Fruit fly (Drosophila melanogaster) whole organism, adult: ENCODE data around the gene inaF-B.

Source experiments
- CG11617 ChIP-seq: fragments of 200-800 bp; sonication (Bioruptor generic); optimal IDR thresholded peaks from 2 replicates; lab custom pipeline; 2017; ENCODE audit warnings: mild to moderate bottlenecking, missing biosample characterization, missing genetic modification reagents, missing genetic modification characterization
- CG12768 ChIP-seq: fragments of 200-800 bp; sonication (Bioruptor generic); optimal IDR thresholded peaks from 2 replicates; lab custom pipeline; 2017; ENCODE audit warnings: missing biosample characterization, missing genetic modification characterization, mild to moderate bottlenecking, moderate library complexity, missing genetic modification reagents
- CG14711 ChIP-seq: fragments of 200-800 bp; sonication (Bioruptor generic); optimal IDR thresholded peaks from 2 replicates; lab custom pipeline; 2018; ENCODE audit warnings: missing biosample characterization, mild to moderate bottlenecking, missing genetic modification characterization, moderate library complexity
- CG1620 ChIP-seq: fragments of 200-800 bp; sonication (Bioruptor generic); optimal IDR thresholded peaks from 2 replicates; lab custom pipeline; 2016; ENCODE audit warnings: missing biosample characterization, missing genetic modification characterization
- CG33017 ChIP-seq: fragments of 200-800 bp; sonication (Bioruptor generic); optimal IDR thresholded peaks from 2 replicates; lab custom pipeline; 2018; ENCODE audit warnings: missing biosample characterization, mild to moderate bottlenecking, missing genetic modification characterization, moderate library complexity
- CG5204 ChIP-seq: fragments of 200-800 bp; sonication (Bioruptor generic); optimal IDR thresholded peaks from 2 replicates; lab custom pipeline; 2016; ENCODE audit warnings: missing biosample characterization, missing genetic modification characterization
- CG7045 ChIP-seq: fragments of 200-800 bp; sonication (Bioruptor generic); optimal IDR thresholded peaks from 2 replicates; lab custom pipeline; 2017; ENCODE audit warnings: missing biosample characterization, mild to moderate bottlenecking, missing genetic modification characterization
- CG7101 ChIP-seq: fragments of 200-800 bp; sonication (Bioruptor generic); optimal IDR thresholded peaks from 2 replicates; lab custom pipeline; 2018; ENCODE audit warnings: missing biosample characterization, mild to moderate bottlenecking, missing genetic modification characterization, moderate library complexity
- Clk ChIP-seq: fragments of 200-800 bp; sonication (Bioruptor generic); optimal IDR thresholded peaks from 2 replicates; lab custom pipeline; 2017; ENCODE audit warnings: missing biosample characterization, missing genetic modification characterization
- Crg-1 ChIP-seq: fragments of 200-800 bp; sonication (Bioruptor generic); optimal IDR thresholded peaks from 2 replicates; lab custom pipeline; 2016; ENCODE audit warnings: missing biosample characterization, missing genetic modification characterization
- Hr96 ChIP-seq: fragments of 200-800 bp; sonication (Bioruptor generic); optimal IDR thresholded peaks from 2 replicates; lab custom pipeline; 2016; ENCODE audit warnings: missing biosample characterization, missing genetic modification characterization
- Mnt ChIP-seq: fragments of 200-800 bp; sonication (Bioruptor generic); optimal IDR thresholded peaks from 2 replicates; lab custom pipeline; 2016; ENCODE audit warnings: missing biosample characterization, mild to moderate bottlenecking, missing genetic modification characterization
- bab1 ChIP-seq: fragments of 200-800 bp; sonication (Bioruptor generic); optimal IDR thresholded peaks from 3 replicates; lab custom pipeline; 2019; ENCODE audit warnings: missing biosample characterization, mild to moderate bottlenecking, missing genetic modification characterization, moderate library complexity
- cic ChIP-seq: fragments of 200-800 bp; sonication (Bioruptor generic); optimal IDR thresholded peaks from 2 replicates; lab custom pipeline; 2017; ENCODE audit warnings: missing biosample characterization, mild to moderate bottlenecking, missing genetic modification characterization, moderate library complexity
- cnc ChIP-seq, 2 experiments: fragments of >200 bp; optimal IDR thresholded peaks; 2 replicates each; lab custom pipeline; 2017
- kay ChIP-seq: fragments of 200-800 bp; sonication (Bioruptor generic); peaks from one replicate; lab custom pipeline; 2016; ENCODE audit warnings: missing biosample characterization, missing genetic modification characterization, borderline replicate concordance
- ovo ChIP-seq: fragments of 200-800 bp; sonication (Bioruptor generic); optimal IDR thresholded peaks from 2 replicates; lab custom pipeline; 2016; ENCODE audit warnings: missing biosample characterization, missing genetic modification characterization
- pad ChIP-seq: fragments of 200-800 bp; sonication (Bioruptor generic); optimal IDR thresholded peaks from 3 replicates; lab custom pipeline; 2017; ENCODE audit warnings: missing biosample characterization, missing genetic modification characterization, mild to moderate bottlenecking, moderate library complexity, missing genetic modification reagents
- tj ChIP-seq: fragments of 200-800 bp; sonication (Bioruptor generic); optimal IDR thresholded peaks from 3 replicates; lab custom pipeline; 2017; ENCODE audit warnings: missing biosample characterization, mild to moderate bottlenecking, missing genetic modification characterization, moderate library complexity
- toe ChIP-seq: fragments of 200-800 bp; sonication (Bioruptor generic); optimal IDR thresholded peaks from 2 replicates; lab custom pipeline; 2016; ENCODE audit warnings: missing biosample characterization, missing genetic modification characterization

Gene inaF-B

DNA sequence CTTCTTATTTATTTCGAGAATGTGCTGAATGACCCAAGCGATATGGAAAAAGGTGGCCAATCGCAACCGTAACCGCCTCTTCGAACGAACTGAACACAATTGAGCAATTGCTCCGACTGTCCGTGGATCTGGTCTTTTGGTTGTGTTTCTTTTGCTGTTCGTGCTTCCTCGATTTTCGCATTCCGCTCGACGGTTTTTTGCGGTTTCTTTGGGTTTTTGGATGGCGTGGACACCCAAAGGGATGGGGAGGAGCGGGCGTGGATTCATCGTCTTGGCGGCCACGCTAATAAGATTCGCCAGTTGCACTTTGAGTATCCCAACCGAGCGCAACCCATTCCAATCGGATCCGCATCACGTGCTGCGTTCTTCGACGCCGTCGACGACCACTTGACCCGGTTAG lies at the start of gene inaF-B:
Gene inaF-B, minus strand, starts transcription at position 101 of the 400 bp plus-strand sequence.
- TF ChIP-seq CG14711 (tag; lab: Kevin White, UChicago), result no peak
- TF ChIP-seq Clk (GFP tag; lab: Kevin White, UChicago), result no peak

DNA sequence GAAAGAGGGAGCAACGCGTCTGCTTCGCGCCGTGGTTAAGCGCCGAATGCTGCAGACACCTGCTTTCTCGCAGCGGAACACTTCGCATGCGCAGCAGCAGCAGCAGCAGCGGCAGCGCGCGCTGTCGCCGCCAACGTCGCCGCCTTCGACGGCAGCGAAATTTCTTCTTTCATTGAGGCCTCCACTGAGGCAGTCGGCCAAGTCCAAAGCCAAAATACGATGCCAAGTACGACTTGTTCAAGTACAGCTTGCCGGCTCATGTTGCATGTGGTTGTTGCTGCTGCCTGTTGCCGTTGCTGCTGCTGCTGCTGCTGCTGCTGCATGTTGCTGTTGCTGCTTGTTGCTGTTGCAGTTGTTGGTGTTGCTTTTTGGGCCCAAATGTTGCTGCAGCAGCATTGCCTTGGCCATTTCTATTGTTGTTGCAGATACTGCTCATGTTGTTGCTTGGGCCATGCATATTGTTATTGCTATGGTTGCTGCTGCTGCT lies 46.2 kb upstream of the inaF-B start, which contains the start of gene dy:
Gene dy, minus strand, starts transcription at position 51 of the 487 bp plus-strand sequence.
- no peak for TF ChIP-seq ovo (GFP tag; lab: Kevin White, UChicago)
- no peak for TF ChIP-seq CG5204 (GFP tag; lab: Kevin White, UChicago)
- no peak for TF ChIP-seq Crg-1 (GFP tag; lab: Kevin White, UChicago)
- no peak for TF ChIP-seq Hr96 (GFP tag; lab: Kevin White, UChicago)
- no peak for TF ChIP-seq CG33017 (tag; lab: Kevin White, UChicago)
- no peak for TF ChIP-seq CG7045 (GFP tag; lab: Kevin White, UChicago)
- no peak for TF ChIP-seq cic (GFP tag; lab: Kevin White, UChicago)
- TF ChIP-seq pad (GFP tag; lab: Kevin White, UChicago), result no peak
- no peak for TF ChIP-seq CG12768 (GFP tag; lab: Kevin White, UChicago)
- TF ChIP-seq cnc (optimal IDR thresholded peaks at IDR 0.05; lab: Kevin White, UChicago), result no peak

DNA sequence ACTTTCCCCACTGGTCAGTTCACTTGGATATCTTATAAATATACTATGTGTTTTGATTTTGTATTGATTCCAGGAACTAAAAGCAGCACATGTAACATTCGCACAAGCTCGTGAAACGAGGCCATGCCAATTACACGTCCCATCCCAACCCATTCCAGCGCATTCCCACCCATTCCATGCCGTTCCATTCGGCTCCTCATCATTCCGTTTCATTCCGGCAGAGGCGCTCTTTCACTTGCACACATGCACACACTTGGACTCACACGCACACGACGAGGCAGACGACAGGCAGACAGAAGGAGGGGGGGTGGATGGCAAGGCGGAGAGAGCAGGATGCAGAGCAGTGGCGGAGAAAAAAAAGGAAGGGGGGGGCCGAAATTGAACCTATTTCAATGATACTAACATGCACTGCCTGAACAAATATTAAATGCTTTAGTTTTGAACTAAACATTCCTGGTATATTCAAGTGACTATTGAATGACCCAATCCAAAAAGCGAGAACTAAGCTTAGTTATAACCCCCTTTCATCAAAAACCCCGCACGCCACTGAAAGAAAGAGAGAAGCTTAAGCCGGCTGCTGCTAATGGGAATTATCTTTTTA lies 43.5 kb upstream of the inaF-B start:
- peak; percentile 24 for TF ChIP-seq Hr96 (GFP tag; lab: Kevin White, UChicago)
- TF ChIP-seq cnc (optimal IDR thresholded peaks at IDR 0.05; lab: Kevin White, UChicago), result no peak
- peak; percentile 28 for TF ChIP-seq CG7045 (GFP tag; lab: Kevin White, UChicago)
- no peak for TF ChIP-seq CG14711 (tag; lab: Kevin White, UChicago)
- TF ChIP-seq Clk (GFP tag; lab: Kevin White, UChicago), result no peak
- peak; percentile 6 for TF ChIP-seq CG7101 (tag; lab: Kevin White, UChicago)
- no peak for TF ChIP-seq toe (GFP tag; lab: Kevin White, UChicago)
- no peak for TF ChIP-seq Crg-1 (GFP tag; lab: Kevin White, UChicago)
- TF ChIP-seq Mnt, result no peak
- TF ChIP-seq CG11617 (GFP tag; lab: Kevin White, UChicago), result no peak
- no peak for TF ChIP-seq CG5204 (GFP tag; lab: Kevin White, UChicago)
- TF ChIP-seq CG1620, result no peak
- no peak for TF ChIP-seq kay (GFP tag; lab: Kevin White, UChicago)
- TF ChIP-seq bab1 (GFP tag; lab: Kevin White, UChicago), result no peak
- TF ChIP-seq cic (GFP tag; lab: Kevin White, UChicago), result no peak

DNA sequence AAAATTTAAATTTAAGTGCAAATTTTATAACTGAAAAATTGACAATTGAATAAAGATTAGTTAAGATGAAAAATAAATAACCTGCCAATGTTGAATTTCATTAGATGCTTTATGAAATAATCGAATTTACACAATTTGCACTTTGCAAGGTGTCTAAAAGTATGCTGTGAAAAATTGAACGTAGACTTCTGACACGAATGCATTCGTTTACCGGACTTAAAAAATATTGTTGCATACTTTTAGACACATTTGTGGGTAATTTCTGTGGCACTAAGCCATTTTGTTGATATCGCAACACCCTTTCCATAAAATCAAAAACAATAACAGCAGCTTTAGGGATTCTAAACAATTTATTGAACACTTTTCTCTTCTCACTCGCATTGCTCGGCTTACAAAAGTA lies 36.9 kb upstream of the inaF-B start:
- TF ChIP-seq Mnt, result no peak
- no peak for TF ChIP-seq CG5204 (GFP tag; lab: Kevin White, UChicago)
- TF ChIP-seq tj (GFP tag; lab: Kevin White, UChicago), result no peak
- TF ChIP-seq CG14711 (tag; lab: Kevin White, UChicago), result no peak
- TF ChIP-seq CG11617 (GFP tag; lab: Kevin White, UChicago), result no peak
- TF ChIP-seq kay (GFP tag; lab: Kevin White, UChicago), result no peak
- TF ChIP-seq Hr96 (GFP tag; lab: Kevin White, UChicago), result no peak
- TF ChIP-seq Clk (GFP tag; lab: Kevin White, UChicago), result no peak

DNA sequence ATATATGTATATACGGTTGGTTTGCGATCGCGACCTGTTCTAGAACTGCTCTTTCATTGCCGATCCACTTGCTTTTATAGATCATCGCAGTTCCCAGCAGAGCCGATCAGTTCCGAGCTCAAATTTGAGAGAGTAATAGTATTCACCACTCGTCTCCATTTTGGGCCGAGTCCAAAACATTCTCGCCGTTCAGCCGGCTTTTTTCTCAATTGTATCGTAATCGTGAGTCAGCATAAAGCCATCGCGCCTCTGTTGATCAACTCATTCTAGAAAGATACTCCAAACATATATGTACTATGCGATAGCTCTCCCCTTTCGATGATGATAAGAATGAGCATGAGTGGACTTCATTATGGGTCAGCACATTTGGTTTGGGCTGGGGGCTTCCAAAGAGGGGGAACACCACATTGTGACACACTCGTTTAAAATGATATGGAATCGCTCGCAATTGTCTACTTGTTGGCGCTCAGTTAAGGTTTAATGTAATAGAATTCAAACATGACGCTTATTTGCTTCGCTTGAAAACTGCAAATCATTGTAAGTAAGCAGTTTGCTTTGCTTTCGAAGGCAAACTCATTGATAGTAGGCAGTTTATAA lies 32.1 kb upstream of the inaF-B start, which contains the start of gene CG9360:
Gene CG9360, minus strand, starts transcription at position 51 of the 597 bp plus-strand sequence.
- TF ChIP-seq kay (GFP tag; lab: Kevin White, UChicago) (peak; percentile 82), CG11617 (GFP tag; lab: Kevin White, UChicago) (no peak), cnc (optimal IDR thresholded peaks at IDR 0.05; lab: Kevin White, UChicago) (peak; percentile 72 to 91), tj (GFP tag; lab: Kevin White, UChicago) (peak; percentile 93)

DNA sequence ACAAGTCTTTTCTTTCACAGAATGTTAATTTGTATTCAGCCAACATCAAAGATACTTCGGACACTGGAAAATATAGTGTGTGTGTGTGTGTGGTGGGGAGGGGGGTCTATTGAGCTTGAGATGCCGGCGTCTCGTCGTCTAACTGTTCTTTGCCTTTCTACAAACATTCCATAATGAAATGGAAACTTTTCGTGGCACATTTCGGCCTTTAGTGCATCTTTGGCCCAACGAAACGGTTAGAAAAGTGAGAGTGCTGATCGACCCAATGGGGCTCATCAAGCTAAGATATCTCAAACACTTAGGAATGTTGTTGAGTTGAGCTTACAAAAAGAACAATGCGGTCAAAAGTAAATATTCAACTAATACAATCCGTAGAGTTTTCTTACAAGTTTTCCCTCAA lies 24.3 kb upstream of the inaF-B start:
- TF ChIP-seq CG14711 (tag; lab: Kevin White, UChicago) (no peak), cic (GFP tag; lab: Kevin White, UChicago) (no peak), pad (GFP tag; lab: Kevin White, UChicago) (no peak), Hr96 (GFP tag; lab: Kevin White, UChicago) (no peak), CG33017 (tag; lab: Kevin White, UChicago) (no peak), cnc (optimal IDR thresholded peaks at IDR 0.05; lab: Kevin White, UChicago) (no peak), CG5204 (GFP tag; lab: Kevin White, UChicago) (no peak), CG7045 (GFP tag; lab: Kevin White, UChicago) (no peak), toe (GFP tag; lab: Kevin White, UChicago) (no peak), Clk (GFP tag; lab: Kevin White, UChicago) (no peak), CG1620 (no peak), tj (GFP tag; lab: Kevin White, UChicago) (no peak), CG11617 (GFP tag; lab: Kevin White, UChicago) (no peak), bab1 (GFP tag; lab: Kevin White, UChicago) (no peak)
